Worm (Caenorhabditis elegans) whole organism, mixed stage, embryonic: ENCODE results near the gene M151.1.

ENCODE experiments used
- M03D4.4 ChIP-seq: sonication (generic microtip); optimal IDR thresholded peaks from 2 replicates; lab custom pipeline; 2017; ENCODE audit warnings: mild to moderate bottlenecking, missing genetic modification characterization, missing compliant biosample characterization
- bed-3 ChIP-seq: fragments of 200-800 bp; sonication (Bioruptor generic); optimal IDR thresholded peaks from 3 replicates; lab custom pipeline; 2018; ENCODE audit warnings: mild to moderate bottlenecking, missing genetic modification characterization, moderate library complexity, missing compliant biosample characterization
- blmp-1 ChIP-seq: fragments of 150-350 bp; optimal IDR thresholded peaks from 2 replicates; lab custom pipeline; 2014; ENCODE audit warnings: missing biosample characterization, missing genetic modification characterization
- ceh-39 ChIP-seq: fragments of 150-350 bp; optimal IDR thresholded peaks from 2 replicates; lab custom pipeline; 2014; ENCODE audit warnings: missing biosample characterization, missing genetic modification characterization
- ceh-43 ChIP-seq: fragments of 200-800 bp; sonication (Bioruptor generic); optimal IDR thresholded peaks from 2 replicates; lab custom pipeline; 2018; ENCODE audit warnings: mild to moderate bottlenecking, missing genetic modification characterization, moderate library complexity, missing compliant biosample characterization
- ceh-83 ChIP-seq: fragments of 200-800 bp; sonication (Bioruptor generic); optimal IDR thresholded peaks from 2 replicates; lab custom pipeline; 2018; ENCODE audit warnings: mild to moderate bottlenecking, missing genetic modification characterization, missing compliant biosample characterization
- ces-1 ChIP-seq: fragments of 150-350 bp; optimal IDR thresholded peaks from 2 replicates; lab custom pipeline; 2014; ENCODE audit warnings: missing biosample characterization, missing genetic modification reagents, missing genetic modification characterization
- cnd-1 ChIP-seq: fragments of 200-800 bp; sonication (Bioruptor generic); optimal IDR thresholded peaks from 2 replicates; lab custom pipeline; 2018; ENCODE audit warnings: mild to moderate bottlenecking, missing genetic modification characterization, missing compliant biosample characterization
- drap-1 ChIP-seq: fragments of 200-800 bp; sonication (Bioruptor generic); optimal IDR thresholded peaks from 3 replicates; lab custom pipeline; 2018; ENCODE audit warnings: mild to moderate bottlenecking, missing genetic modification characterization, missing compliant biosample characterization
- elt-1 ChIP-seq: sonication (generic microtip); optimal IDR thresholded peaks from 2 replicates; lab custom pipeline; 2017; ENCODE audit warnings: missing genetic modification characterization, mild to moderate bottlenecking, missing compliant biosample characterization, antibody characterized with exemption, moderate library complexity, borderline replicate concordance; ENCODE audit not compliant: insufficient read depth
- elt-3 ChIP-seq: fragments of 150-350 bp; optimal IDR thresholded peaks from 2 replicates; lab custom pipeline; 2014; ENCODE audit warnings: missing biosample characterization, missing genetic modification characterization
- flh-1 ChIP-seq: fragments of 200-800 bp; sonication (Bioruptor generic); optimal IDR thresholded peaks from 2 replicates; lab custom pipeline; 2018; ENCODE audit warnings: mild to moderate bottlenecking, missing genetic modification characterization, moderate library complexity, missing compliant biosample characterization
- ham-2 ChIP-seq: fragments of 200-800 bp; sonication (Bioruptor generic); optimal IDR thresholded peaks from 2 replicates; lab custom pipeline; 2018; ENCODE audit warnings: mild to moderate bottlenecking, missing genetic modification characterization, missing compliant biosample characterization
- hlh-1 ChIP-seq: fragments of 150-350 bp; optimal IDR thresholded peaks from 2 replicates; lab custom pipeline; 2014; ENCODE audit warnings: missing biosample characterization, missing genetic modification reagents, missing genetic modification characterization
- lin-32 ChIP-seq: fragments of 200-800 bp; sonication (Bioruptor generic); optimal IDR thresholded peaks from 2 replicates; lab custom pipeline; 2018; ENCODE audit warnings: mild to moderate bottlenecking, missing genetic modification characterization, missing compliant biosample characterization
- lsy-2 ChIP-seq: fragments of 150-350 bp; optimal IDR thresholded peaks from 2 replicates; lab custom pipeline; 2014; ENCODE audit warnings: missing biosample characterization, missing genetic modification characterization
- mab-5 ChIP-seq: fragments of 150-350 bp; optimal IDR thresholded peaks from 2 replicates; lab custom pipeline; 2014; ENCODE audit warnings: missing biosample characterization, missing genetic modification characterization
- mep-1 ChIP-seq: fragments of 150-350 bp; optimal IDR thresholded peaks from 2 replicates; lab custom pipeline; 2017; ENCODE audit warnings: missing biosample characterization, missing genetic modification reagents, missing genetic modification characterization, inconsistent platforms
- mls-2 ChIP-seq: sonication (generic microtip); optimal IDR thresholded peaks from 2 replicates; lab custom pipeline; 2016; ENCODE audit warnings: mild to moderate bottlenecking, missing genetic modification characterization, moderate library complexity, missing compliant biosample characterization
- nhr-237 ChIP-seq: fragments of 150-350 bp; optimal IDR thresholded peaks from 2 replicates; lab custom pipeline; 2014; ENCODE audit warnings: missing biosample characterization, missing genetic modification characterization
- nhr-28 ChIP-seq: fragments of 150-350 bp; optimal IDR thresholded peaks from 2 replicates; lab custom pipeline; 2014; ENCODE audit warnings: missing biosample characterization, missing genetic modification characterization
- nhr-76 ChIP-seq: sonication (generic microtip); optimal IDR thresholded peaks from 2 replicates; lab custom pipeline; 2017; ENCODE audit warnings: missing biosample characterization, missing genetic modification characterization
- sem-2 ChIP-seq: fragments of 200-800 bp; sonication (Bioruptor generic); optimal IDR thresholded peaks from 2 replicates; lab custom pipeline; 2018; ENCODE audit warnings: mild to moderate bottlenecking, missing genetic modification characterization, missing compliant biosample characterization
- snpc-4 ChIP-seq: fragments of 150-350 bp; optimal IDR thresholded peaks from 2 replicates; lab custom pipeline; 2014; ENCODE audit warnings: missing biosample characterization, missing genetic modification characterization
- sptf-1 ChIP-seq: sonication (generic microtip); optimal IDR thresholded peaks from 2 replicates; lab custom pipeline; 2017; ENCODE audit warnings: mild to moderate bottlenecking, missing genetic modification characterization, moderate library complexity, missing compliant biosample characterization
- tbx-8 ChIP-seq: fragments of 200-800 bp; sonication (Bioruptor generic); optimal IDR thresholded peaks from 2 replicates; lab custom pipeline; 2018; ENCODE audit warnings: mild to moderate bottlenecking, missing genetic modification characterization, moderate library complexity, missing compliant biosample characterization
- unc-39 ChIP-seq: fragments of 150-350 bp; optimal IDR thresholded peaks from 2 replicates; lab custom pipeline; 2014; ENCODE audit warnings: missing biosample characterization, missing genetic modification characterization
- unc-62 ChIP-seq: fragments of 150-350 bp; optimal IDR thresholded peaks from 2 replicates; lab custom pipeline; 2014; ENCODE audit warnings: missing biosample characterization, missing genetic modification reagents, missing genetic modification characterization
- zip-8 ChIP-seq: fragments of 150-350 bp; optimal IDR thresholded peaks from 2 replicates; lab custom pipeline; 2014; ENCODE audit warnings: missing biosample characterization, missing genetic modification characterization
- ztf-11 ChIP-seq: fragments of 150-350 bp; optimal IDR thresholded peaks from 2 replicates; lab custom pipeline; 2014; ENCODE audit warnings: missing biosample characterization, missing genetic modification characterization

M151.1 gene

ce11 chrII:3634765-3635164 is 6.5 kb upstream of the M151.1 start:
- TF ChIP-seq drap-1 (GFP tag; lab: Kevin White, UChicago) (no peak), elt-3 (no peak), M03D4.4 (no peak), ham-2 (no peak), bed-3 (GFP tag; lab: Kevin White, UChicago) (no peak), sptf-1 (tag; lab: Kevin White, UChicago) (no peak), hlh-1 (tag; lab: Kevin White, UChicago) (no peak)

DNA sequence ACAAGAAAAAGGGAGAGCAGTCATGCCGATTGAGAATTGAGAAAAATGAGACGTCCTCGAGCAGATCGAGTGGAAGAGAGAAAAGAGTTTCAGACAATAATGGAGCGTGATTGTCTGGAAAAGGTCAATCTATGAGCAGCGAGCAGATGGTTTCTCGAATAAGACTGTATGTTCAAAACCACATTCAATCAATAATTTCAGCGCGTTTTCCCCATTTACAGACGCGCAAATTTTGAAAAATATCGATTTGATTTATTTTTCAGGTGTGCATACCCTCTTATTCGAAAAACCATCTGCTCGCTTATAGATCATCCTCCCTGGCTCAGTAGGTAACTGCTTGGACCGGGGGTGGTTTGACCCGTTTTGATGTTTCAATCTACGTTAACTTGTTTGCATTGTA is 2.1 kb upstream of the M151.1 start, which contains the start of gene fbxb-31:
Gene fbxb-31, minus strand, starts transcription at position 101 of the 400 bp plus-strand sequence.
- TF ChIP-seq mep-1 (tag; lab: Kevin White, UChicago) (no peak), ztf-11 (tag; lab: Kevin White, UChicago) (no peak), tbx-8 (GFP tag; lab: Kevin White, UChicago) (no peak), nhr-237 (tag; lab: Kevin White, UChicago) (no peak), ceh-83 (GFP tag; lab: Kevin White, UChicago) (no peak), lsy-2 (tag; lab: Kevin White, UChicago) (no peak), ceh-39 (tag; lab: Kevin White, UChicago) (no peak)

DNA sequence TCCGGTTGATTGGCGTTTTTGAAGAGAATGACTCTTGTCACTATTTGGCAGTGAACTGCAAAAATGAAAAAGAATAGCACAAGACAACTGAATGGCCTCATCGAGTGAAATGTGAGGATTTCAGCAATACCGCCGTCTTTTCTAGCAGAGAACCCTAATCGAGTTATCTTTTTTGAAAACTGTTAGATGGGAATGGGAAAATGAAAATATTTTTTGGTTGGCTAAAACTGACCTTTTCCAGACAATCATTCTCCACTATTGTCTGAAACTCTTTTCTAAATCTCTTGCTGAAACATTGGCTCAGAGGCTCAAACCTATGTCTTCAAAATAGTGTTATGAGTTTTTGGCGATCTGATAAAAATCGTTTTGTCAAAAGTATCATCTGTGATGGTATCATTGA is 1.1 kb upstream of the M151.1 start, which contains the start of gene M151.10:
Gene M151.10, minus strand, starts transcription at position 101 of the 400 bp plus-strand sequence.
- TF ChIP-seq nhr-237 (tag; lab: Kevin White, UChicago) = no peak
- TF ChIP-seq flh-1 (GFP tag; lab: Kevin White, UChicago) = no peak
- no peak for TF ChIP-seq ces-1 (GFP tag; lab: Kevin White, UChicago)
- no peak for TF ChIP-seq zip-8 (tag; lab: Kevin White, UChicago)
- TF ChIP-seq snpc-4 (tag; lab: Kevin White, UChicago) = no peak
- TF ChIP-seq ztf-11 (tag; lab: Kevin White, UChicago) = no peak
- TF ChIP-seq mab-5 (tag; lab: Kevin White, UChicago) = no peak
- no peak for TF ChIP-seq blmp-1 (tag; lab: Kevin White, UChicago)
- TF ChIP-seq mls-2 (tag; lab: Kevin White, UChicago) = no peak

ce11 chrII:3647111-3647510 is 5.8 kb downstream of the M151.1 start, which contains the start of gene fbxb-33:
Gene fbxb-33 (plus strand): TSS chrII:3647411.
- TF ChIP-seq lsy-2 (tag; lab: Kevin White, UChicago) (no peak), blmp-1 (tag; lab: Kevin White, UChicago) (no peak), elt-3 (no peak), snpc-4 (tag; lab: Kevin White, UChicago) (no peak), bed-3 (GFP tag; lab: Kevin White, UChicago) (no peak), nhr-76 (tag; lab: Kevin White, UChicago) (no peak), unc-39 (tag; lab: Kevin White, UChicago) (no peak), drap-1 (GFP tag; lab: Kevin White, UChicago) (no peak), unc-62 (GFP tag; lab: Kevin White, UChicago) (no peak), flh-1 (GFP tag; lab: Kevin White, UChicago) (no peak), mls-2 (tag; lab: Kevin White, UChicago) (no peak), M03D4.4 (no peak), elt-1 (no peak), nhr-28 (tag; lab: Kevin White, UChicago) (no peak), mep-1 (tag; lab: Kevin White, UChicago) (no peak), nhr-237 (tag; lab: Kevin White, UChicago) (no peak), ceh-43 (GFP tag; lab: Kevin White, UChicago) (no peak), zip-8 (tag; lab: Kevin White, UChicago) (no peak), cnd-1 (tag; lab: Kevin White, UChicago) (no peak), sem-2 (GFP tag; lab: Kevin White, UChicago) (no peak)

- TF ChIP-seq unc-39 (tag; lab: Kevin White, UChicago) = no peak
- no peak for TF ChIP-seq mab-5 (tag; lab: Kevin White, UChicago)
- no peak for TF ChIP-seq cnd-1 (tag; lab: Kevin White, UChicago)
- no peak for TF ChIP-seq nhr-76 (tag; lab: Kevin White, UChicago)
- no peak for TF ChIP-seq lin-32 (GFP tag; lab: Kevin White, UChicago)
- TF ChIP-seq elt-1 = no peak
- TF ChIP-seq ces-1 (GFP tag; lab: Kevin White, UChicago) = no peak
Observed at ce11 chrII:3655378-3655777, 14.1 kb downstream of the M151.1 start, which contains the start of gene F19B10.5. Gene F19B10.5 (plus strand): TSS chrII:3655678.
